Worm (Caenorhabditis elegans): ENCODE results near the gene acr-14.

- no peak for TF ChIP-seq pha-4 (tag; optimal IDR thresholded peaks at IDR 0.05)
- TF ChIP-seq C06A6.2 (GFP tag; conservative IDR thresholded peaks at IDR 0.05): no peak
- TF ChIP-seq chd-7 (tag; optimal IDR thresholded peaks at IDR 0.05): no peak
- TF ChIP-seq sea-2 (GFP tag; IDR thresholded peaks at IDR 0.05): no peak
- no peak for TF ChIP-seq snpc-1.1 (tag; optimal IDR thresholded peaks at IDR 0.05; ENCODE audit: insufficient read depth)
- TF ChIP-seq cebp-1 (GFP tag; IDR thresholded peaks at IDR 0.05): no peak
- TF ChIP-seq cebp-1 (tag; optimal IDR thresholded peaks at IDR 0.05): no peak
- TF ChIP-seq tbx-9 (tag; optimal IDR thresholded peaks at IDR 0.05; ENCODE audit: borderline replicate concordance): no peak
- no peak for TF ChIP-seq Y95B8A.8 (GFP tag; IDR thresholded peaks at IDR 0.05)
These were observed 47.4 kb downstream of the acr-14 start, which contains the start of gene ulp-4 for ce11 chrII:8129495-8130010.

Data from whole organism, young adult.